Worm (Caenorhabditis elegans): ENCODE results near the gene srv-11.
A peak's percentile ranks its signal among the peaks of the same experiment; 100 is the strongest.

srv-11 gene

DNA sequence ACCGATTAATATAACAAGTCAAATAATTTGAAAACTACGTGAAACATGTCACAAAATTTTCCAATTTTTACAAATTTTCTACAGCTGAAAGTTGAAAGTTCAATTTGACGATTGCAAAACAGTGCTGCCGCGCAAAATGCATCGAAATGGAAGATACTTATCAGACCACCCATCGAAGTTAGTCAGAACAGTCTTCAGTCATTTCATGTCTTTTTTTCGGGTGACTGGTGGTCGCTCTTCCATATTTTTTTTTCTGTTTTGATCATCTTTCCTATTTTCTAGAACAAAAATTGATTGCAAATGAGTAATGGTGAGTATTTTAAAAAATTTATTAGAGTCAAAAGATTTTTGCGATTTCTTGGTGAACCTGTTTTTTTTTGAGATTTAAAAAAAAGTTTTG is 25.7 kb upstream of the srv-11 start, which contains the start of gene F38C2.1:
F38C2.1 (plus strand) TSS at position 301 of the 400 bp plus-strand sequence.
- TF ChIP-seq nhr-77 (tag; optimal IDR thresholded peaks at IDR 0.05) (no peak), nhr-90 (tag; optimal IDR thresholded peaks at IDR 0.05; ENCODE audit: poor library complexity) (no peak), aha-1 (tag; optimal IDR thresholded peaks at IDR 0.05) (no peak), ceh-90 (tag; optimal IDR thresholded peaks at IDR 0.05) (no peak), elt-2 (tag; optimal IDR thresholded peaks at IDR 0.05) (no peak), Y116A8C.19 (tag; optimal IDR thresholded peaks at IDR 0.05; ENCODE audit: borderline replicate concordance) (no peak), unc-30 (tag; optimal IDR thresholded peaks at IDR 0.05) (no peak), ets-5 (GFP tag; IDR thresholded peaks at IDR 0.05) (no peak), xbp-1 (tag; optimal IDR thresholded peaks at IDR 0.05) (no peak), pqm-1 (tag; optimal IDR thresholded peaks at IDR 0.05) (no peak), lin-13 (GFP tag; optimal IDR thresholded peaks at IDR 0.05) (no peak), zag-1 (tag; optimal IDR thresholded peaks at IDR 0.05) (no peak), sox-4 (tag; optimal IDR thresholded peaks at IDR 0.05) (no peak), sup-37 (GFP tag; optimal IDR thresholded peaks at IDR 0.05) (no peak), ceh-82 (tag; optimal IDR thresholded peaks at IDR 0.05) (no peak), fkh-10 (GFP tag; optimal IDR thresholded peaks at IDR 0.05) (no peak), vab-15 (tag; optimal IDR thresholded peaks at IDR 0.05) (no peak)

DNA sequence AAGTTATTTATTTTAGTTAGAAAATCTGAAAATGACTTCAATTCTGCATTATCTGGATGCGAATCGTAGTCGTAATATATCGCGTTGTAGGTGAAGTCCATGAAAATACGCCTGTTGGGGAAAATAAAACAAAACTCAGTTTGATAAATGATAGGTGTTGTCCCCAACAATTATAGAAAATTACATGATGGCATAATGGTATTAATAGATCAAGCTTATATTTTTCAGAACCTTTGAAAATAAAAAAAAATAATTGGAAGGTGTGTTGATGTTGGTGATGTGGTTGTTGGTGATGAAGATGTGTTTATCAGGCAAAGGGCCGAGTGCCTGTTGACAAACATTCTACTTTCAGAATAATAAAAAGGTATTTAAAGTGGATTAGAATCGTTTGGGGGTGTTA is 17.1 kb upstream of the srv-11 start, which contains the start of gene srw-61:
srw-61 (minus strand) TSS at position 101 of the 400 bp plus-strand sequence.
- TF ChIP-seq efl-1 (optimal IDR thresholded peaks at IDR 0.05) (no peak), efl-1 (GFP tag; optimal IDR thresholded peaks at IDR 0.05 in 1 of 2) (peak in 1 of 2 experiments; percentile 45), xbp-1 (tag; optimal IDR thresholded peaks at IDR 0.05) (no peak)

DNA sequence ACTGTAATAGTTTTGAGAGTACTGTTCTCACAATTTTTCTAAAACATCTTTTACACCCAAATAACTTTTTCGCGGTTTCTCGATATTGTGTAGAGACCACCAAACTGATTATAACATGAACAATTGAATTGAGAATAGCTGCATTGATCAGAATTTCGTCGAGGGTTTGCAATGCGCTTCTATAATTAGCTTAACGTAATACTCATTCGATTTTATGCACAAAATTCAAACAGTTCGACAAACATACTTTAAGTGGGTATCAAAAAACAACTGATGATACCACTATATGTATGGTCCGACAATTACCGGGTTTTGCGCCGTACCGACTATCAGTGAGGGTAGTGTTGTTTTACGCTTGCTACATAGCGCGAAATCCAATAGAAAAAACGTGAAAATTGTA is 15.4 kb upstream of the srv-11 start:
- TF ChIP-seq xbp-1 (tag; optimal IDR thresholded peaks at IDR 0.05): no peak
- TF ChIP-seq zip-4 (GFP tag; optimal IDR thresholded peaks at IDR 0.05): no peak
- TF ChIP-seq vab-15 (tag; optimal IDR thresholded peaks at IDR 0.05): no peak
- no peak for TF ChIP-seq ceh-8 (GFP tag; optimal IDR thresholded peaks at IDR 0.05)
- no peak for TF ChIP-seq hlh-4 (tag; optimal IDR thresholded peaks at IDR 0.05)
- no peak for TF ChIP-seq unc-98 (GFP tag; IDR thresholded peaks at IDR 0.05)
- no peak for TF ChIP-seq blmp-1 (tag; optimal IDR thresholded peaks at IDR 0.05)
- TF ChIP-seq dsc-1 (tag; optimal IDR thresholded peaks at IDR 0.05): no peak
- TF ChIP-seq nhr-28 (tag; optimal IDR thresholded peaks at IDR 0.05): no peak
- no peak for TF ChIP-seq isw-1 (GFP tag; IDR thresholded peaks at IDR 0.05)

DNA sequence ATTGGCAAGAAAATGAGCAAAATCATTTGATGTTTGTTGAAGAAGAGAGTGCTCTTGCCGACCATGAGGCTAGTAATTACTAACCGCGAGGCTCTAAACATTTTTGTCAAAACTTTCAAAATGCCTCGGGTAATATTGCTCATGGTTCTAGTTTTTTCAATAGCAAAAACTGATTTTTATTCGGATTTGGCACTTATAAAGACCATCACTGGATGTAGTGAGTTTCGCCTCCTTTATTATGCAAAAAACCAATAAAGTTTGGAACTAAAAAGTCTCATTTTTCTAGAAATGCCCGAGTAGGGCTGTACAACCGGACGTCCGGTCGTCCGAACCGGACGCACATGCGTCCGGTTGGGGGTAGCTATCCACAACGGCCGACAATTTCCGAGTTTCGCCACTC is 11.6 kb upstream of the srv-11 start, which contains the start of the genes hpa-1 and irld-39:
hpa-1 (minus strand) TSS at position 101 of the 400 bp plus-strand sequence.
irld-39 (plus strand) TSS at position 121 of the 400 bp plus-strand sequence.
- TF ChIP-seq xbp-1 (tag; optimal IDR thresholded peaks at IDR 0.05) (no peak), nhr-77 (tag; optimal IDR thresholded peaks at IDR 0.05) (no peak), efl-3 (GFP tag; optimal IDR thresholded peaks at IDR 0.05) (no peak), mdl-1 (tag; optimal IDR thresholded peaks at IDR 0.05) (no peak), F16B12.6 (tag; optimal IDR thresholded peaks at IDR 0.05) (no peak), pax-3 (tag; optimal IDR thresholded peaks at IDR 0.05) (no peak), mab-9 (GFP tag; IDR thresholded peaks at IDR 0.05) (no peak), ceh-88 (GFP tag; IDR thresholded peaks at IDR 0.05) (no peak), nhr-237 (tag; optimal IDR thresholded peaks at IDR 0.05) (no peak), blmp-1 (tag; optimal IDR thresholded peaks at IDR 0.05) (no peak), nhr-20 (tag; optimal IDR thresholded peaks at IDR 0.05) (no peak), nhr-19 (GFP tag; conservative IDR thresholded peaks at IDR 0.05) (no peak), nhr-84 (tag; optimal IDR thresholded peaks at IDR 0.05) (no peak), lin-14 (GFP tag; optimal IDR thresholded peaks at IDR 0.05) (no peak), ama-1 (optimal IDR thresholded peaks at IDR 0.05) (no peak), hpl-2 (GFP tag; optimal IDR thresholded peaks at IDR 0.05) (no peak), pag-3 (tag; optimal IDR thresholded peaks at IDR 0.05; ENCODE audit: borderline replicate concordance, insufficient read depth) (no peak), nhr-12 (tag; optimal IDR thresholded peaks at IDR 0.05) (no peak)

All from whole organism, L1 larva.